Fruit fly (Drosophila melanogaster) whole organism, adult: ENCODE data around the gene CG45101.

Experiments used
- CG12768 ChIP-seq: fragments of 200-800 bp; sonication (Bioruptor generic); optimal IDR thresholded peaks from 2 replicates; lab custom pipeline; 2017; ENCODE audit warnings: missing biosample characterization, missing genetic modification characterization, mild to moderate bottlenecking, moderate library complexity, missing genetic modification reagents
- CG5204 ChIP-seq: fragments of 200-800 bp; sonication (Bioruptor generic); optimal IDR thresholded peaks from 2 replicates; lab custom pipeline; 2016; ENCODE audit warnings: missing biosample characterization, missing genetic modification characterization
- kay ChIP-seq: fragments of 200-800 bp; sonication (Bioruptor generic); peaks from one replicate; lab custom pipeline; 2016; ENCODE audit warnings: missing biosample characterization, missing genetic modification characterization, borderline replicate concordance
- ovo ChIP-seq: fragments of 200-800 bp; sonication (Bioruptor generic); optimal IDR thresholded peaks from 2 replicates; lab custom pipeline; 2016; ENCODE audit warnings: missing biosample characterization, missing genetic modification characterization

- TF ChIP-seq ovo (GFP tag; lab: Kevin White, UChicago) = no peak
- no peak for TF ChIP-seq CG12768
- no peak for TF ChIP-seq CG5204 (GFP tag; lab: Kevin White, UChicago)
- TF ChIP-seq kay (GFP tag; lab: Kevin White, UChicago) = no peak
These were observed 13.5 kb upstream of the CG45101 start, which contains the start of gene CG43693 for dm6 chr3L:11051271-11051670.
